Worm (Caenorhabditis elegans): Measurements from ENCODE around the gene W07G1.7.

DNA sequence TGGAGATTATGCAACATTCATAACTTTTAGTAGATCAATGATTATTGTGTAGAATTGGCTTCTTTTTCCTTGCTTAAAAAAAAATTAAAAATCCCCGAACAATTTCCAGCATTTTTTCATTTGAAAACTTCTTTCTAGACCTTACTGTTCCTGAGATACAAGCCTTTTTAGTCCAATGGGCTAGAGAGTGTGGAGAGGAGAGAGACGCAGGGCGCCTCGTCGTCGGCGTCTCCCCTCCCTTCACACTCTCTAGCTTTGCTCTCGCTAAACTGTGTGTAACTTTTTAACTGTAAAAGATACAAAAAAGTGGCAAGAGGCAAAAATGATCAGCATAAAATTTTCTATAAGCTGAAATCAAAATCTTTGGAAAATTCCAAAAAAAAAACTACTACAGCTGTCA, 39.0 kb upstream of the W07G1.7 start:
- no peak for TF ChIP-seq ceh-9 (tag; optimal IDR thresholded peaks at IDR 0.05)
- TF ChIP-seq R02D3.7 (tag; optimal IDR thresholded peaks at IDR 0.05) = no peak
